Fruit fly (Drosophila melanogaster) whole organism, embryonic: ENCODE results near the gene CG15170.

Experiments used
- Antp ChIP-seq: fragments of 200-800 bp; sonication (Bioruptor generic); optimal IDR thresholded peaks from 3 replicates; lab custom pipeline; 2016; ENCODE audit warnings: missing biosample characterization, missing genetic modification characterization
- BtbVII ChIP-seq: fragments of 200-800 bp; sonication (Bioruptor generic); optimal IDR thresholded peaks from 3 replicates; lab custom pipeline; 2017; ENCODE audit warnings: missing biosample characterization, mild to moderate bottlenecking, missing genetic modification characterization
- Bteb2 ChIP-seq: fragments of 200-800 bp; sonication (Bioruptor generic); optimal IDR thresholded peaks from 2 replicates; lab custom pipeline; 2016; ENCODE audit warnings: missing biosample characterization, missing genetic modification characterization
- CG1024 ChIP-seq: fragments of 200-800 bp; sonication (Bioruptor generic); IDR thresholded peaks from 2 replicates; pipeline ENCODE4 v1.3.6; 2022; ENCODE audit warnings: missing biosample characterization, missing genetic modification characterization
- CG10462 ChIP-seq: fragments of 200-800 bp; sonication (Bioruptor generic); optimal IDR thresholded peaks from 2 replicates; lab custom pipeline; 2016; ENCODE audit warnings: missing biosample characterization, missing genetic modification characterization
- CG10979 ChIP-seq: fragments of 200-800 bp; sonication (Bioruptor generic); optimal IDR thresholded peaks from 2 replicates; lab custom pipeline; 2018; ENCODE audit warnings: missing biosample characterization, mild to moderate bottlenecking, missing genetic modification characterization, moderate library complexity
- CG11093 ChIP-seq: fragments of 200-800 bp; sonication (Bioruptor generic); IDR thresholded peaks from 3 replicates; pipeline ENCODE4 v1.3.6; 2022; ENCODE audit warnings: missing biosample characterization, missing genetic modification characterization
- CG11723 ChIP-seq: fragments of 200-800 bp; sonication (Bioruptor generic); optimal IDR thresholded peaks from 2 replicates; lab custom pipeline; 2017; ENCODE audit warnings: missing biosample characterization, mild to moderate bottlenecking, missing genetic modification characterization
- CG12071 ChIP-seq: fragments of 200-800 bp; sonication (Bioruptor generic); optimal IDR thresholded peaks from 3 replicates; lab custom pipeline; 2018; ENCODE audit warnings: missing biosample characterization, mild to moderate bottlenecking, missing genetic modification characterization
- CG12104 ChIP-seq: fragments of 200-800 bp; sonication (Bioruptor generic); optimal IDR thresholded peaks from 3 replicates; lab custom pipeline; 2016; ENCODE audit warnings: missing biosample characterization, missing genetic modification characterization
- CG12659 ChIP-seq: fragments of 200-800 bp; sonication (Bioruptor generic); optimal IDR thresholded peaks from 3 replicates; lab custom pipeline; 2017; ENCODE audit warnings: mild to moderate bottlenecking, missing biosample characterization, missing genetic modification reagents, missing genetic modification characterization
- CG14441 ChIP-seq: fragments of 200-800 bp; sonication (Bioruptor generic); IDR thresholded peaks from 2 replicates; pipeline ENCODE4 v1.3.6; 2022; ENCODE audit warnings: missing biosample characterization, missing genetic modification characterization
- CG15514 ChIP-seq: fragments of 200-800 bp; sonication (Bioruptor generic); optimal IDR thresholded peaks from 3 replicates; lab custom pipeline; 2017; ENCODE audit warnings: missing biosample characterization, missing genetic modification characterization, mild to moderate bottlenecking, moderate library complexity, missing genetic modification reagents
- CG15696 ChIP-seq: fragments of 200-800 bp; sonication (Bioruptor generic); optimal IDR thresholded peaks from 2 replicates; lab custom pipeline; 2019; ENCODE audit warnings: missing biosample characterization, mild to moderate bottlenecking, missing genetic modification characterization, moderate library complexity
- CG16779 ChIP-seq: fragments of 200-800 bp; sonication (Bioruptor generic); IDR thresholded peaks from 2 replicates; pipeline ENCODE4 v1.3.6; 2022; ENCODE audit warnings: missing biosample characterization, missing genetic modification characterization
- CG16813 ChIP-seq: fragments of 200-800 bp; sonication (Bioruptor generic); IDR thresholded peaks from 3 replicates; pipeline ENCODE4 v1.3.6; 2022; ENCODE audit warnings: missing biosample characterization, missing genetic modification characterization; ENCODE audit not compliant: partially characterized antibody
- CG17912 ChIP-seq: fragments of 200-800 bp; sonication (Bioruptor generic); optimal IDR thresholded peaks from 2 replicates; lab custom pipeline; 2018; ENCODE audit warnings: missing biosample characterization, mild to moderate bottlenecking, missing genetic modification characterization
- CG32772 ChIP-seq: fragments of 200-800 bp; sonication (Bioruptor generic); IDR thresholded peaks from 2 replicates; pipeline ENCODE4 v1.3.6; 2022; ENCODE audit warnings: missing biosample characterization, missing genetic modification characterization
- CG3407 ChIP-seq: fragments of 200-800 bp; sonication (Bioruptor generic); optimal IDR thresholded peaks from 2 replicates; lab custom pipeline; 2018; ENCODE audit warnings: missing biosample characterization, mild to moderate bottlenecking, missing genetic modification characterization
- CG7839 ChIP-seq: fragments of 200-800 bp; sonication (Bioruptor generic); optimal IDR thresholded peaks from 3 replicates; lab custom pipeline; 2018; ENCODE audit warnings: missing biosample characterization, mild to moderate bottlenecking, missing genetic modification characterization, moderate library complexity
- CG8089 ChIP-seq: fragments of 200-800 bp; sonication (Bioruptor generic); optimal IDR thresholded peaks from 3 replicates; lab custom pipeline; 2016; ENCODE audit warnings: missing biosample characterization, missing genetic modification characterization
- CG8478 ChIP-seq: fragments of >200 bp; optimal IDR thresholded peaks from 2 replicates; lab custom pipeline; 2018
- CG9437 ChIP-seq: fragments of 200-800 bp; sonication (Bioruptor generic); optimal IDR thresholded peaks from 2 replicates; lab custom pipeline; 2018; ENCODE audit warnings: missing biosample characterization, mild to moderate bottlenecking, missing genetic modification characterization
- H2.0 ChIP-seq: fragments of 200-800 bp; sonication (Bioruptor generic); IDR thresholded peaks from 2 replicates; pipeline ENCODE4 v1.3.6; 2022; ENCODE audit warnings: missing biosample characterization, missing genetic modification characterization
- Hmx ChIP-seq: fragments of 200-800 bp; sonication (Bioruptor generic); optimal IDR thresholded peaks from 2 replicates; lab custom pipeline; 2016; ENCODE audit warnings: missing biosample characterization, missing genetic modification characterization
- Mes4 ChIP-seq: fragments of 200-800 bp; sonication (Bioruptor generic); optimal IDR thresholded peaks from 2 replicates; lab custom pipeline; 2016; ENCODE audit warnings: missing biosample characterization, missing genetic modification characterization
- NK7.1 ChIP-seq: fragments of 200-800 bp; sonication (Bioruptor generic); optimal IDR thresholded peaks from 3 replicates; lab custom pipeline; 2016; ENCODE audit warnings: missing biosample characterization, missing genetic modification characterization
- Vsx1 ChIP-seq: fragments of 200-800 bp; sonication (Bioruptor generic); optimal IDR thresholded peaks from 2 replicates; lab custom pipeline; 2017; ENCODE audit warnings: missing biosample characterization, mild to moderate bottlenecking, missing genetic modification characterization, missing genetic modification reagents
- br ChIP-seq: fragments of >200 bp; optimal IDR thresholded peaks from 2 replicates; lab custom pipeline; 2017
- danr ChIP-seq: fragments of 200-800 bp; sonication (Bioruptor generic); IDR thresholded peaks from 2 replicates; pipeline ENCODE4 v1.3.6; 2022; ENCODE audit warnings: missing biosample characterization, missing genetic modification characterization
- dati ChIP-seq: fragments of 200-800 bp; sonication (Bioruptor generic); IDR thresholded peaks from 2 replicates; pipeline ENCODE4 v1.3.6; 2022; ENCODE audit warnings: missing biosample characterization, missing genetic modification characterization
- dm ChIP-seq: fragments of 200-800 bp; sonication (Bioruptor generic); optimal IDR thresholded peaks from 3 replicates; lab custom pipeline; 2016; ENCODE audit warnings: missing biosample characterization, missing genetic modification characterization
- en ChIP-seq: fragments of 200-800 bp; sonication (Bioruptor generic); optimal IDR thresholded peaks from 2 replicates; lab custom pipeline; 2016; ENCODE audit warnings: missing biosample characterization, missing genetic modification characterization
- mam ChIP-seq: fragments of 200-800 bp; sonication (Bioruptor generic); optimal IDR thresholded peaks from 3 replicates; lab custom pipeline; 2016; ENCODE audit warnings: missing biosample characterization, missing genetic modification characterization
- nerfin-1 ChIP-seq: fragments of 200-800 bp; sonication (Bioruptor generic); optimal IDR thresholded peaks from 3 replicates; lab custom pipeline; 2019; ENCODE audit warnings: missing biosample characterization, mild to moderate bottlenecking, missing genetic modification characterization, moderate library complexity
- nom ChIP-seq: fragments of 200-800 bp; sonication (Bioruptor generic); optimal IDR thresholded peaks from 2 replicates; lab custom pipeline; 2017; ENCODE audit warnings: missing biosample characterization, missing genetic modification characterization, mild to moderate bottlenecking, moderate library complexity, missing genetic modification reagents
- oc ChIP-seq: fragments of 200-800 bp; sonication (Bioruptor generic); optimal IDR thresholded peaks from 2 replicates; lab custom pipeline; 2018; ENCODE audit warnings: missing biosample characterization, mild to moderate bottlenecking, missing genetic modification characterization, moderate library complexity
- peb ChIP-seq: fragments of 200-800 bp; sonication (Bioruptor generic); IDR thresholded peaks from 2 replicates; pipeline ENCODE4 v1.3.6; 2022; ENCODE audit warnings: missing biosample characterization, missing genetic modification characterization
- pho ChIP-seq: fragments of 200-800 bp; sonication (Bioruptor generic); optimal IDR thresholded peaks from 2 replicates; lab custom pipeline; 2016; ENCODE audit warnings: missing biosample characterization, missing genetic modification characterization
- ranshi ChIP-seq: fragments of 200-800 bp; sonication (Bioruptor generic); IDR thresholded peaks from 2 replicates; pipeline ENCODE4 v1.3.6; 2022; ENCODE audit warnings: missing biosample characterization, missing genetic modification characterization
- row ChIP-seq: fragments of 200-800 bp; sonication (Bioruptor generic); IDR thresholded peaks from 3 replicates; pipeline ENCODE4 v1.3.6; 2022; ENCODE audit warnings: missing biosample characterization, missing genetic modification characterization
- sens-2 ChIP-seq: fragments of 200-800 bp; sonication (Bioruptor generic); IDR thresholded peaks from 2 replicates; pipeline ENCODE4 v1.3.6; 2022; ENCODE audit warnings: missing biosample characterization, missing genetic modification characterization
- seq ChIP-seq: fragments of 200-800 bp; sonication (Bioruptor generic); IDR thresholded peaks from 2 replicates; pipeline ENCODE4 v1.3.6; 2022; ENCODE audit warnings: missing biosample characterization, missing genetic modification characterization
- sna ChIP-seq: fragments of 200-800 bp; sonication (Bioruptor generic); IDR thresholded peaks from 2 replicates; pipeline ENCODE4 v1.3.6; 2022; ENCODE audit warnings: missing biosample characterization, missing genetic modification characterization; ENCODE audit not compliant: partially characterized antibody
- so ChIP-seq: fragments of 200-800 bp; sonication (Bioruptor generic); IDR thresholded peaks from 3 replicates; pipeline ENCODE4 v1.3.6; 2022; ENCODE audit warnings: missing biosample characterization, missing genetic modification characterization
- stc ChIP-seq: fragments of 200-800 bp; sonication (Bioruptor generic); IDR thresholded peaks from 2 replicates; pipeline ENCODE4 v1.3.6; 2022; ENCODE audit warnings: missing biosample characterization, missing genetic modification characterization
- sug ChIP-seq: fragments of 200-800 bp; optimal IDR thresholded peaks from 2 replicates; lab custom pipeline; 2019; ENCODE audit warnings: missing biosample characterization, mild to moderate bottlenecking, missing genetic modification characterization, moderate library complexity
- tgo ChIP-seq: fragments of 200-800 bp; sonication (Bioruptor generic); IDR thresholded peaks from 3 replicates; pipeline ENCODE4 v1.3.6; 2022; ENCODE audit warnings: missing biosample characterization, missing genetic modification characterization
- tio ChIP-seq: fragments of 200-800 bp; sonication (Bioruptor generic); optimal IDR thresholded peaks from 2 replicates; lab custom pipeline; 2017; ENCODE audit warnings: missing biosample characterization, missing genetic modification characterization, inconsistent platforms
- unpg ChIP-seq: fragments of 200-800 bp; sonication (Bioruptor generic); optimal IDR thresholded peaks from 3 replicates; lab custom pipeline; 2018; ENCODE audit warnings: missing biosample characterization, mild to moderate bottlenecking, missing genetic modification characterization, moderate library complexity

CG15170 gene

DNA sequence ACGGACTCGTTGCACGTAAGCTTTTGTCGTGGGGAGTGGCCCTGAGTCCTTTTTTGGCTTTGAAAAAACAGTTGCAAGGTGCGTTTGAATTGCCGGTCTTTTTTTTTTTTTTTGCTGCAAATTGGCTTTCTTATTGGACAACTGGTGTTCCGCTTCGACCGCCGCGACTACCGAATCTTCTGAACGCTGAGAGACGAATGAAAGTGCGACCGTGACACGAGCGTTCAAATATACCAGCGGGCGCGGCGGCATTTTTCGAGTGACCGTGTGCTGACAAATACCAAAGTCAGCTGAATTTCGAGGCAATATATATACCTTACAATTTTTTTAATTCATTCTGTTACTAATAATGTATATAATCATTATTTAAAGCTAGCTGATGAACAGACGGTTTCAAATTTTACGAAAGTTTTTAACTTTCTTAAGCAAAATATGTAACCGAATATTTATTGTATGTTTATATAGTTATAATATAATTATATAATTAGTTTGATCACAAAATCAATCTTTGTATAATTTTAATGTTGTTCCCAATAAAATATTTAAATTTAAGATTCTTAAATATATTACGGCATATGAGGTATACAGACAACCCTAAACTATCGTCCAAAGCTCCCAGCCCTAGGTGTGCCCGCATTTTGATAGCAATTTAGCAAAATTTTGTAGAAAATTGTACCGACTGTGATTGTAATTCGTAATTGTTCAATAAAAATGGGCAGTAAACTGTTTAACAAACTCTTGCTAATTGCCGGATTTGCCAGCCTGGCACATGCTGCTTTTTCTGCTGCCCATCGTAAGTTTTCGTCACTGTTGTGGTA is 2.7 kb downstream of the CG15170 start, which contains the start of the genes Swip-1 and EMC5 (continued):
- TF ChIP-seq br (lab: Kevin White, UChicago): no peak
- TF ChIP-seq CG7839 (tag; lab: Kevin White, UChicago): peak; percentile 73
- peak; percentile 82 for TF ChIP-seq row (GFP tag; lab: Robert Waterston, UW)
- no peak for TF ChIP-seq CG16779 (GFP tag; lab: Robert Waterston, UW)
- peak; percentile 68 for TF ChIP-seq CG16813 (GFP tag; lab: Robert Waterston, UW)
- TF ChIP-seq sug (tag; lab: Kevin White, UChicago): peak; percentile 73
- TF ChIP-seq CG12104: peak; percentile 71
- TF ChIP-seq Mes4 (GFP tag; lab: Kevin White, UChicago): no peak
- TF ChIP-seq pho (GFP tag; lab: Kevin White, UChicago): no peak
- TF ChIP-seq CG17912: no peak
- TF ChIP-seq NK7.1 (GFP tag; lab: Kevin White, UChicago): no peak
- TF ChIP-seq Bteb2 (GFP tag; lab: Kevin White, UChicago): no peak
- TF ChIP-seq H2.0 (GFP tag; lab: Robert Waterston, UW): no peak; the same call in 1 of the 2 replicates
- TF ChIP-seq BtbVII (GFP tag; lab: Kevin White, UChicago): no peak
- peak; percentile 59; the same call in 1 of the 2 replicates for TF ChIP-seq ranshi (GFP tag; lab: Robert Waterston, UW)
- peak; percentile 56 for TF ChIP-seq CG10979
- no peak for TF ChIP-seq peb
- TF ChIP-seq CG11723 (GFP tag; lab: Kevin White, UChicago): peak; percentile 28
- peak; percentile 47 for TF ChIP-seq CG15514 (GFP tag; lab: Kevin White, UChicago)
- TF ChIP-seq tio: peak; percentile 17
- TF ChIP-seq CG8089 (GFP tag; lab: Kevin White, UChicago): no peak
- no peak for TF ChIP-seq Hmx (GFP tag; lab: Kevin White, UChicago)
- no peak for TF ChIP-seq danr (GFP tag; lab: Robert Waterston, UW)
- no peak for TF ChIP-seq sens-2 (GFP tag; lab: Robert Waterston, UW)
- peak; percentile 58 for TF ChIP-seq CG9437
- TF ChIP-seq CG14441: peak; percentile 19; the same call in 1 of the 2 replicates
- no peak for TF ChIP-seq en (GFP tag; lab: Kevin White, UChicago)
- peak; percentile 43 for TF ChIP-seq nom (GFP tag; lab: Kevin White, UChicago)
- peak; percentile 49 for TF ChIP-seq unpg
- no peak for TF ChIP-seq CG1024
- peak; percentile 82 for TF ChIP-seq CG12659 (GFP tag; lab: Kevin White, UChicago)
- TF ChIP-seq CG3407: peak; percentile 13
- peak; percentile 4 for TF ChIP-seq dm (GFP tag; lab: Kevin White, UChicago)
- peak; percentile 60 for TF ChIP-seq CG15696 (tag; lab: Kevin White, UChicago)
- peak; percentile 45 for TF ChIP-seq Vsx1
- TF ChIP-seq mam (GFP tag; lab: Kevin White, UChicago): peak; percentile 35
- TF ChIP-seq CG11093 (GFP tag; lab: Robert Waterston, UW): no peak
- TF ChIP-seq CG12071 (GFP tag; lab: Kevin White, UChicago): no peak
- no peak for TF ChIP-seq stc (GFP tag; lab: Robert Waterston, UW)
- TF ChIP-seq sna (GFP tag; lab: Robert Waterston, UW): 0 out of 2 replicates have a peak, but pooled peaks have one; percentile 53
- TF ChIP-seq CG10462 (GFP tag; lab: Kevin White, UChicago): no peak
- no peak for TF ChIP-seq oc (tag; lab: Kevin White, UChicago)
- no peak for TF ChIP-seq dati (GFP tag; lab: Robert Waterston, UW)
- TF ChIP-seq seq (GFP tag; lab: Robert Waterston, UW): no peak
- TF ChIP-seq nerfin-1 (tag; lab: Kevin White, UChicago): peak; percentile 42
- TF ChIP-seq tgo (GFP tag; lab: Robert Waterston, UW): peak; percentile 62
- peak; percentile 40; the same call in 1 of the 2 replicates for TF ChIP-seq CG32772
- TF ChIP-seq Antp (GFP tag; lab: Kevin White, UChicago): no peak
- no peak for TF ChIP-seq CG8478 (lab: Kevin White, UChicago)
- peak; percentile 10; the same call in 1 of the 3 replicates for TF ChIP-seq so (GFP tag; lab: Robert Waterston, UW)
